Fruit fly (Drosophila melanogaster) whole organism, embryonic: ENCODE data around the gene CG43675.

ENCODE experiments used
- Abd-B ChIP-seq: fragments of 200-800 bp; sonication (Bioruptor generic); optimal IDR thresholded peaks from 2 replicates; lab custom pipeline; 2018; ENCODE audit warnings: missing biosample characterization, mild to moderate bottlenecking, missing genetic modification characterization, moderate library complexity
- BEAF-32 ChIP-seq: fragments of 200-800 bp; sonication (Bioruptor generic); optimal IDR thresholded peaks from 3 replicates; lab custom pipeline; 2017; ENCODE audit warnings: missing biosample characterization, missing genetic modification characterization, mild to moderate bottlenecking, moderate library complexity, missing genetic modification reagents
- Bdp1 ChIP-seq: fragments of 200-800 bp; sonication (Bioruptor generic); optimal IDR thresholded peaks from 3 replicates; lab custom pipeline; 2016; ENCODE audit warnings: missing biosample characterization, missing genetic modification characterization
- CG11085 ChIP-seq: fragments of 200-800 bp; sonication (Bioruptor generic); IDR thresholded peaks from 2 replicates; pipeline ENCODE4 v1.3.6; 2022; ENCODE audit warnings: missing biosample characterization, missing genetic modification characterization
- CG12236 ChIP-seq: fragments of 200-800 bp; sonication (Bioruptor generic); optimal IDR thresholded peaks from 2 replicates; lab custom pipeline; 2016; ENCODE audit warnings: missing biosample characterization, missing genetic modification characterization
- CG12659 ChIP-seq: fragments of 200-800 bp; sonication (Bioruptor generic); optimal IDR thresholded peaks from 3 replicates; lab custom pipeline; 2017; ENCODE audit warnings: mild to moderate bottlenecking, missing biosample characterization, missing genetic modification reagents, missing genetic modification characterization
- CG13624 ChIP-seq: fragments of 200-800 bp; sonication (Bioruptor generic); optimal IDR thresholded peaks from 2 replicates; lab custom pipeline; 2016; ENCODE audit warnings: missing biosample characterization, missing genetic modification characterization
- CG15073 ChIP-seq: fragments of 200-800 bp; sonication (Bioruptor generic); optimal IDR thresholded peaks from 2 replicates; lab custom pipeline; 2016; ENCODE audit warnings: missing biosample characterization, missing genetic modification characterization
- CG15479 ChIP-seq: fragments of 200-800 bp; sonication (Bioruptor generic); optimal IDR thresholded peaks from 3 replicates; lab custom pipeline; 2019; ENCODE audit warnings: missing biosample characterization, mild to moderate bottlenecking, missing genetic modification characterization, moderate library complexity
- CG1602 ChIP-seq: fragments of 200-800 bp; sonication (Bioruptor generic); optimal IDR thresholded peaks from 3 replicates; lab custom pipeline; 2016; ENCODE audit warnings: missing biosample characterization, missing genetic modification characterization
- CG1603 ChIP-seq: fragments of 200-800 bp; sonication (Bioruptor generic); optimal IDR thresholded peaks from 2 replicates; lab custom pipeline; 2019; ENCODE audit warnings: missing biosample characterization, mild to moderate bottlenecking, missing genetic modification characterization, moderate library complexity
- CG17328 ChIP-seq: fragments of 200-800 bp; sonication (Bioruptor generic); IDR thresholded peaks from 2 replicates; pipeline ENCODE4 v1.3.6; 2022; ENCODE audit warnings: missing biosample characterization, missing genetic modification characterization
- CG1792 ChIP-seq: fragments of 200-800 bp; sonication (Bioruptor generic); optimal IDR thresholded peaks from 2 replicates; lab custom pipeline; 2016; ENCODE audit warnings: missing biosample characterization, missing genetic modification characterization
- CG2120 ChIP-seq: fragments of 200-800 bp; sonication (Bioruptor generic); optimal IDR thresholded peaks from 3 replicates; lab custom pipeline; 2016; ENCODE audit warnings: missing biosample characterization, missing genetic modification characterization
- CG2202 ChIP-seq: fragments of 200-800 bp; sonication (Bioruptor generic); optimal IDR thresholded peaks from 2 replicates; lab custom pipeline; 2018; ENCODE audit warnings: missing biosample characterization, mild to moderate bottlenecking, missing genetic modification characterization
- CG2712 ChIP-seq: fragments of 200-800 bp; optimal IDR thresholded peaks from 3 replicates; lab custom pipeline; 2019; ENCODE audit warnings: missing biosample characterization, mild to moderate bottlenecking, missing genetic modification characterization, moderate library complexity
- CG32772 ChIP-seq: fragments of 200-800 bp; sonication (Bioruptor generic); IDR thresholded peaks from 2 replicates; pipeline ENCODE4 v1.3.6; 2022; ENCODE audit warnings: missing biosample characterization, missing genetic modification characterization
- CG33213 ChIP-seq: fragments of 200-800 bp; sonication (Bioruptor generic); optimal IDR thresholded peaks from 3 replicates; lab custom pipeline; 2016; ENCODE audit warnings: missing biosample characterization, missing genetic modification characterization
- CG5953 ChIP-seq: fragments of 200-800 bp; sonication (Bioruptor generic); IDR thresholded peaks from 2 replicates; pipeline ENCODE4 v1.3.6; 2022; ENCODE audit warnings: missing biosample characterization, missing genetic modification characterization
- CG6272 ChIP-seq: fragments of 200-800 bp; sonication (Bioruptor generic); IDR thresholded peaks from 2 replicates; pipeline ENCODE4 v1.3.6; 2022; ENCODE audit warnings: missing biosample characterization, missing genetic modification characterization
- CG7271 ChIP-seq: fragments of 200-800 bp; sonication (Bioruptor generic); optimal IDR thresholded peaks from 2 replicates; lab custom pipeline; 2018; ENCODE audit warnings: missing biosample characterization, mild to moderate bottlenecking, missing genetic modification characterization, moderate library complexity
- CG9609 ChIP-seq: fragments of 200-800 bp; sonication (Bioruptor generic); optimal IDR thresholded peaks from 3 replicates; lab custom pipeline; 2016; ENCODE audit warnings: missing biosample characterization, missing genetic modification characterization
- CG9932 ChIP-seq: fragments of 200-800 bp; sonication (Bioruptor generic); IDR thresholded peaks from 2 replicates; pipeline ENCODE4 v1.3.6; 2022; ENCODE audit warnings: missing biosample characterization, missing genetic modification characterization
- Dip2 ChIP-seq: fragments of 200-800 bp; sonication (Bioruptor generic); IDR thresholded peaks from 2 replicates; pipeline ENCODE4 v1.3.6; 2022; ENCODE audit warnings: missing biosample characterization, missing genetic modification characterization
- Dp ChIP-seq: fragments of 200-800 bp; sonication (Bioruptor generic); optimal IDR thresholded peaks from 2 replicates; lab custom pipeline; 2018; ENCODE audit warnings: missing biosample characterization, mild to moderate bottlenecking, missing genetic modification characterization, moderate library complexity
- E2f2 ChIP-seq: fragments of 200-800 bp; sonication (Bioruptor generic); IDR thresholded peaks from 2 replicates; pipeline ENCODE4 v1.3.6; 2022; ENCODE audit warnings: missing biosample characterization, missing genetic modification characterization
- Mrtf ChIP-seq: fragments of 200-800 bp; sonication (Bioruptor generic); IDR thresholded peaks from 3 replicates; pipeline ENCODE4 v1.3.6; 2022; ENCODE audit warnings: missing biosample characterization, missing genetic modification characterization
- Nf-YB ChIP-seq: fragments of 200-800 bp; sonication (Bioruptor generic); optimal IDR thresholded peaks from 3 replicates; lab custom pipeline; 2019; ENCODE audit warnings: missing biosample characterization, mild to moderate bottlenecking, missing genetic modification characterization, moderate library complexity
- Pdp1 ChIP-seq, 2 experiments: fragments of 200-800 bp; sonication (Bioruptor generic); optimal IDR thresholded peaks; 3 replicates each; lab custom pipeline; 2016; ENCODE audit warnings: missing biosample characterization in 2 of 2, missing genetic modification characterization in 2 of 2, mild to moderate bottlenecking in 1 of 2, moderate library complexity in 1 of 2
- Sry-δ ChIP-seq: fragments of 200-800 bp; sonication (Bioruptor generic); optimal IDR thresholded peaks from 2 replicates; lab custom pipeline; 2016; ENCODE audit warnings: missing biosample characterization, missing genetic modification characterization
- caup ChIP-seq: fragments of 200-800 bp; sonication (Bioruptor generic); optimal IDR thresholded peaks from 3 replicates; lab custom pipeline; 2017; ENCODE audit warnings: missing biosample characterization, mild to moderate bottlenecking, missing genetic modification characterization, moderate library complexity; ENCODE audit not compliant: severe bottlenecking
- cg ChIP-seq: fragments of 200-800 bp; sonication (Bioruptor generic); optimal IDR thresholded peaks from 3 replicates; lab custom pipeline; 2019; ENCODE audit warnings: missing biosample characterization, mild to moderate bottlenecking, missing genetic modification characterization, moderate library complexity
- corto ChIP-seq: fragments of 200-800 bp; sonication (Bioruptor generic); optimal IDR thresholded peaks from 2 replicates; lab custom pipeline; 2016; ENCODE audit warnings: missing biosample characterization, mild to moderate bottlenecking, missing genetic modification characterization, moderate library complexity
- dysf ChIP-seq: fragments of 200-800 bp; sonication (Bioruptor generic); IDR thresholded peaks from 3 replicates; pipeline ENCODE4 v1.3.6; 2022; ENCODE audit warnings: missing biosample characterization, missing genetic modification characterization
- ems ChIP-seq: fragments of 200-800 bp; sonication (Bioruptor generic); optimal IDR thresholded peaks from 3 replicates; lab custom pipeline; 2016; ENCODE audit warnings: missing biosample characterization, missing genetic modification characterization
- grau ChIP-seq: fragments of 200-800 bp; optimal IDR thresholded peaks from 3 replicates; lab custom pipeline; 2019; ENCODE audit warnings: missing biosample characterization, mild to moderate bottlenecking, missing genetic modification characterization, moderate library complexity
- h ChIP-seq: fragments of >200 bp; optimal IDR thresholded peaks from 2 replicates; lab custom pipeline; 2017
- kah ChIP-seq: fragments of 200-800 bp; sonication (Bioruptor generic); optimal IDR thresholded peaks from 2 replicates; lab custom pipeline; 2018; ENCODE audit warnings: missing biosample characterization, mild to moderate bottlenecking, missing genetic modification characterization
- klu ChIP-seq: fragments of 200-800 bp; sonication (Bioruptor generic); IDR thresholded peaks from 2 replicates; pipeline ENCODE4 v1.3.6; 2022; ENCODE audit warnings: missing biosample characterization, missing genetic modification characterization
- org-1 ChIP-seq: fragments of 200-800 bp; sonication (Bioruptor generic); optimal IDR thresholded peaks from 2 replicates; lab custom pipeline; 2017; ENCODE audit warnings: missing biosample characterization, missing genetic modification characterization
- pan ChIP-seq, 4 experiments: fragments of >200 bp in 3 of 4; fragments of 200-800 bp in 1 of 4; sonication (Bioruptor generic) in 1 of 4; optimal IDR thresholded peaks in 3 of 4; IDR thresholded peaks in 1 of 4; 2 replicates each; pipeline versions ENCODE4 v1.3.6 to Lab custom; 2017 to 2022; ENCODE audit warnings: missing biosample characterization in 2 of 4, missing genetic modification characterization in 2 of 4, mixed read lengths in 1 of 4
- pzg ChIP-seq: fragments of 200-800 bp; sonication (Bioruptor generic); optimal IDR thresholded peaks from 3 replicates; lab custom pipeline; 2018; ENCODE audit warnings: missing biosample characterization, mild to moderate bottlenecking, missing genetic modification characterization, moderate library complexity
- salm ChIP-seq: fragments of 200-800 bp; sonication (Bioruptor generic); optimal IDR thresholded peaks from 2 replicates; lab custom pipeline; 2018; ENCODE audit warnings: missing biosample characterization, mild to moderate bottlenecking, missing genetic modification characterization
- scrt ChIP-seq: fragments of 200-800 bp; sonication (Bioruptor generic); optimal IDR thresholded peaks from 2 replicates; lab custom pipeline; 2018; ENCODE audit warnings: missing biosample characterization, mild to moderate bottlenecking, missing genetic modification characterization, moderate library complexity
- sd ChIP-seq: fragments of 200-800 bp; sonication (Bioruptor generic); optimal IDR thresholded peaks from 3 replicates; lab custom pipeline; 2018; ENCODE audit warnings: missing biosample characterization, mild to moderate bottlenecking, missing genetic modification characterization, moderate library complexity
- sisA ChIP-seq: fragments of 200-800 bp; sonication (Bioruptor generic); IDR thresholded peaks from 2 replicates; pipeline ENCODE4 v1.3.6; 2022; ENCODE audit warnings: missing biosample characterization, missing genetic modification characterization
- slp2 ChIP-seq: fragments of 200-800 bp; sonication (Bioruptor generic); optimal IDR thresholded peaks from 2 replicates; lab custom pipeline; 2016; ENCODE audit warnings: missing biosample characterization, missing genetic modification characterization
- sna ChIP-seq: fragments of 200-800 bp; sonication (Bioruptor generic); IDR thresholded peaks from 2 replicates; pipeline ENCODE4 v1.3.6; 2022; ENCODE audit warnings: missing biosample characterization, missing genetic modification characterization; ENCODE audit not compliant: partially characterized antibody
- sr ChIP-seq: fragments of 200-800 bp; sonication (Bioruptor generic); IDR thresholded peaks from 3 replicates; pipeline ENCODE4 v1.3.6; 2022; ENCODE audit warnings: missing biosample characterization, missing genetic modification characterization

CG43675 gene

dm6 chr3R:9334592-9335518, 20.4 kb upstream of the CG43675 start, which contains the start of the genes Aduk and pasi2 (continued):
- TF ChIP-seq Dp (GFP tag; lab: Kevin White, UChicago) (peak; percentile 92), pan (optimal IDR thresholded peaks at IDR 0.05; lab: Kevin White, UChicago) (no peak), pan (GFP tag; optimal IDR thresholded peaks at IDR 0.05 in 1 of 2, IDR thresholded peaks at IDR 0.05 in 1 of 2) (no peak), CG15479 (GFP tag; lab: Kevin White, UChicago) (peak; percentile 47), Nf-YB (GFP tag; lab: Kevin White, UChicago) (peak; percentile 93), pzg (GFP tag; lab: Kevin White, UChicago) (peak; percentile 84), CG15073 (GFP tag; lab: Kevin White, UChicago) (no peak), CG12659 (GFP tag; lab: Kevin White, UChicago) (peak; percentile 23), Sry-δ (GFP tag; lab: Kevin White, UChicago) (peak; percentile 71), scrt (GFP tag; lab: Kevin White, UChicago) (peak; percentile 96), CG1603 (tag; lab: Kevin White, UChicago) (peak; percentile 76), klu (GFP tag; lab: Robert Waterston, UW) (no peak), BEAF-32 (peak; percentile 87), h (no peak), CG11085 (GFP tag; lab: Robert Waterston, UW) (no peak), Abd-B (GFP tag; lab: Kevin White, UChicago) (no peak), org-1 (GFP tag; lab: Kevin White, UChicago) (no peak), grau (peak; percentile 24), corto (no peak), Bdp1 (GFP tag; lab: Kevin White, UChicago) (no peak), CG1602 (GFP tag; lab: Kevin White, UChicago) (no peak), CG2120 (GFP tag; lab: Kevin White, UChicago) (peak; percentile 8), CG5953 (GFP tag; lab: Robert Waterston, UW) (no peak), sisA (GFP tag; lab: Robert Waterston, UW) (no peak), cg (GFP tag; lab: Kevin White, UChicago) (peak; percentile 92), CG1792 (no peak), sna (GFP tag; lab: Robert Waterston, UW) (peak; percentile 36; the same call in 1 of the 2 replicates), Pdp1 (GFP tag; optimal IDR thresholded peaks at IDR 0.05; lab: Kevin White, UChicago) (peak in 1 of 2 experiments; percentile 43), CG13624 (GFP tag; lab: Kevin White, UChicago) (no peak), Dip2 (GFP tag; lab: Robert Waterston, UW) (no peak), CG32772 (GFP tag; lab: Robert Waterston, UW) (no peak), CG9932 (GFP tag; lab: Robert Waterston, UW) (no peak; the same call in 1 of the 2 replicates), CG12236 (GFP tag; lab: Kevin White, UChicago) (no peak), sd (tag; lab: Kevin White, UChicago) (peak; percentile 87), CG2202 (tag; lab: Kevin White, UChicago) (no peak), CG17328 (GFP tag; lab: Robert Waterston, UW) (no peak), kah (GFP tag; lab: Kevin White, UChicago) (peak; percentile 90), CG6272 (GFP tag; lab: Robert Waterston, UW) (no peak), CG33213 (no peak), salm (tag; lab: Kevin White, UChicago) (no peak), CG7271 (tag; lab: Kevin White, UChicago) (no peak), dysf (GFP tag; lab: Robert Waterston, UW) (no peak), CG2712 (tag; lab: Kevin White, UChicago) (peak; percentile 10), sr (GFP tag; lab: Robert Waterston, UW) (no peak), E2f2 (peak; percentile 93), slp2 (GFP tag; lab: Kevin White, UChicago) (no peak), caup (peak; percentile 6), Mrtf (GFP tag; lab: Robert Waterston, UW) (no peak), CG9609 (no peak), ems (GFP tag; lab: Kevin White, UChicago) (no peak)
